Worm (Caenorhabditis elegans) whole organism, L2 larva: ENCODE measurements around the gene lbp-8.

Experiments
- dmd-4 ChIP-seq: sonication (generic microtip); optimal IDR thresholded peaks from 2 replicates; lab custom pipeline; 2017; ENCODE audit warnings: missing biosample characterization, missing genetic modification characterization
- egl-27 ChIP-seq: sonication (generic microtip); optimal IDR thresholded peaks from 3 replicates; lab custom pipeline; 2017; ENCODE audit warnings: missing biosample characterization, missing genetic modification reagents, missing genetic modification characterization
- fos-1 ChIP-seq: fragments of 150-350 bp; optimal IDR thresholded peaks from 2 replicates; lab custom pipeline; 2014; ENCODE audit warnings: missing biosample characterization, missing genetic modification characterization
- lin-13 ChIP-seq: fragments of 150-350 bp; optimal IDR thresholded peaks from 2 replicates; lab custom pipeline; 2014; ENCODE audit warnings: missing biosample characterization, missing genetic modification reagents, missing genetic modification characterization
- nhr-11 ChIP-seq: fragments of 150-350 bp; optimal IDR thresholded peaks from 2 replicates; lab custom pipeline; 2014; ENCODE audit warnings: missing biosample characterization, missing genetic modification characterization
- nhr-129 ChIP-seq: fragments of 150-350 bp; optimal IDR thresholded peaks from 2 replicates; lab custom pipeline; 2014; ENCODE audit warnings: missing biosample characterization, missing genetic modification characterization
- nhr-237 ChIP-seq: fragments of 150-350 bp; optimal IDR thresholded peaks from 2 replicates; lab custom pipeline; 2014; ENCODE audit warnings: missing biosample characterization, missing genetic modification characterization

- TF ChIP-seq dmd-4 (tag; lab: Kevin White, UChicago) (no peak), egl-27 (tag; lab: Kevin White, UChicago) (no peak), lin-13 (GFP tag; lab: Kevin White, UChicago) (no peak), nhr-237 (tag; lab: Kevin White, UChicago) (no peak), fos-1 (tag; lab: Kevin White, UChicago) (no peak), nhr-11 (no peak), nhr-129 (tag; lab: Kevin White, UChicago) (no peak)
Observed at ce11 chrV:13850170-13850569, 40.4 kb upstream of the lbp-8 start, which contains the start of gene hpx-2.
